Worm (Caenorhabditis elegans) whole organism, late embryonic: ENCODE measurements around the gene wht-2.

ENCODE experiments used
- C08G9.2 ChIP-seq: sonication (generic microtip); optimal IDR thresholded peaks from 2 replicates; lab custom pipeline; 2016; ENCODE audit warnings: mild to moderate bottlenecking, missing genetic modification characterization, moderate library complexity, missing compliant biosample characterization
- C38D4.7 ChIP-seq: fragments of 200-800 bp; sonication (Bioruptor generic); optimal IDR thresholded peaks from 2 replicates; lab custom pipeline; 2018; ENCODE audit warnings: mild to moderate bottlenecking, missing genetic modification characterization, moderate library complexity, missing compliant biosample characterization
- F13H6.1 ChIP-seq: sonication (generic microtip); optimal IDR thresholded peaks from 2 replicates; lab custom pipeline; 2016; ENCODE audit warnings: missing genetic modification characterization, missing compliant biosample characterization
- K02D7.2 ChIP-seq: sonication (generic microtip); optimal IDR thresholded peaks from 2 replicates; lab custom pipeline; 2017; ENCODE audit warnings: mild to moderate bottlenecking, missing genetic modification characterization, missing compliant biosample characterization
- Y22D7AL.16 ChIP-seq: sonication (generic microtip); optimal IDR thresholded peaks from 2 replicates; lab custom pipeline; 2016; ENCODE audit warnings: missing genetic modification characterization, missing compliant biosample characterization
- ama-1 ChIP-seq: fragments of 150-350 bp; optimal IDR thresholded peaks from 2 replicates; lab custom pipeline; 2014
- ceh-14 ChIP-seq: sonication (generic microtip); optimal IDR thresholded peaks from 2 replicates; lab custom pipeline; 2016; ENCODE audit warnings: missing genotype, missing genetic modification characterization, missing compliant biosample characterization
- ceh-18 ChIP-seq: sonication (generic microtip); optimal IDR thresholded peaks from 2 replicates; lab custom pipeline; 2016; ENCODE audit warnings: missing genetic modification characterization, missing compliant biosample characterization
- ceh-19 ChIP-seq: fragments of 200-800 bp; sonication (Bioruptor generic); optimal IDR thresholded peaks from 2 replicates; lab custom pipeline; 2018; ENCODE audit warnings: mild to moderate bottlenecking, missing genetic modification characterization, missing compliant biosample characterization
- ceh-22 ChIP-seq: sonication (generic microtip); optimal IDR thresholded peaks from 2 replicates; lab custom pipeline; 2017; ENCODE audit warnings: missing biosample characterization, missing genetic modification characterization
- ceh-24 ChIP-seq: sonication (generic microtip); optimal IDR thresholded peaks from 2 replicates; lab custom pipeline; 2016; ENCODE audit warnings: mild to moderate bottlenecking, missing genetic modification characterization, missing compliant biosample characterization
- ceh-30 ChIP-seq: fragments of 150-350 bp; optimal IDR thresholded peaks from 2 replicates; lab custom pipeline; 2014; ENCODE audit warnings: missing biosample characterization, missing genetic modification characterization
- ceh-31 ChIP-seq: sonication (generic microtip); optimal IDR thresholded peaks from 2 replicates; lab custom pipeline; 2016; ENCODE audit warnings: missing genetic modification characterization, missing compliant biosample characterization
- ceh-34 ChIP-seq: sonication (generic microtip); optimal IDR thresholded peaks from 2 replicates; lab custom pipeline; 2016; ENCODE audit warnings: mild to moderate bottlenecking, missing genetic modification characterization, missing compliant biosample characterization
- ceh-48 ChIP-seq: sonication (generic microtip); optimal IDR thresholded peaks from 2 replicates; lab custom pipeline; 2016; ENCODE audit warnings: missing genetic modification characterization, inconsistent platforms, missing compliant biosample characterization
- dmd-4 ChIP-seq: sonication (generic microtip); optimal IDR thresholded peaks from 2 replicates; lab custom pipeline; 2016; ENCODE audit warnings: borderline replicate concordance, missing genetic modification characterization, missing compliant biosample characterization
- dve-1 ChIP-seq: sonication (generic microtip); optimal IDR thresholded peaks from 2 replicates; lab custom pipeline; 2017; ENCODE audit warnings: antibody characterized with exemption, mild to moderate bottlenecking, missing genetic modification characterization, missing compliant biosample characterization
- elt-2 ChIP-seq: sonication (generic microtip); optimal IDR thresholded peaks from 2 replicates; lab custom pipeline; 2016; ENCODE audit warnings: missing genetic modification reagents, missing genetic modification characterization, missing compliant biosample characterization
- elt-4 ChIP-seq: sonication (generic microtip); optimal IDR thresholded peaks from 2 replicates; lab custom pipeline; 2016; ENCODE audit warnings: missing genetic modification characterization, missing compliant biosample characterization
- ets-4 ChIP-seq: sonication (generic microtip); optimal IDR thresholded peaks from 2 replicates; lab custom pipeline; 2016; ENCODE audit warnings: missing genetic modification characterization, missing compliant biosample characterization
- eyg-1 ChIP-seq: sonication (generic microtip); optimal IDR thresholded peaks from 2 replicates; lab custom pipeline; 2016; ENCODE audit warnings: missing genotype, missing genetic modification characterization, missing compliant biosample characterization
- fax-1 ChIP-seq: sonication (generic microtip); optimal IDR thresholded peaks from 2 replicates; lab custom pipeline; 2016; ENCODE audit warnings: missing genotype, missing genetic modification characterization, missing compliant biosample characterization
- fkh-10 ChIP-seq: fragments of 150-350 bp; optimal IDR thresholded peaks from 2 replicates; lab custom pipeline; 2014; ENCODE audit warnings: missing biosample characterization, missing genetic modification reagents, missing genetic modification characterization
- fkh-6 ChIP-seq: sonication (generic microtip); optimal IDR thresholded peaks from 2 replicates; lab custom pipeline; 2016; ENCODE audit warnings: missing genetic modification characterization, missing compliant biosample characterization
- gmeb-2 ChIP-seq: sonication (generic microtip); optimal IDR thresholded peaks from 2 replicates; lab custom pipeline; 2016; ENCODE audit warnings: missing genetic modification characterization, inconsistent platforms, missing compliant biosample characterization
- hlh-30 ChIP-seq: sonication (generic microtip); optimal IDR thresholded peaks from 2 replicates; lab custom pipeline; 2017; ENCODE audit warnings: antibody characterized with exemption, missing genetic modification characterization, missing compliant biosample characterization; ENCODE audit not compliant: insufficient read depth
- hlh-6 ChIP-seq: sonication (generic microtip); optimal IDR thresholded peaks from 2 replicates; lab custom pipeline; 2016; ENCODE audit warnings: missing genotype, missing genetic modification characterization, missing compliant biosample characterization
- lim-6 ChIP-seq: sonication (generic microtip); optimal IDR thresholded peaks from 2 replicates; lab custom pipeline; 2016; ENCODE audit warnings: missing genetic modification characterization, missing compliant biosample characterization
- nhr-11 ChIP-seq: fragments of 150-350 bp; optimal IDR thresholded peaks from 2 replicates; lab custom pipeline; 2014; ENCODE audit warnings: missing biosample characterization, missing genetic modification characterization
- nhr-232 ChIP-seq: sonication (generic microtip); optimal IDR thresholded peaks from 2 replicates; lab custom pipeline; 2016; ENCODE audit warnings: missing genetic modification characterization, missing compliant biosample characterization
- odd-2 ChIP-seq: sonication (generic microtip); optimal IDR thresholded peaks from 2 replicates; lab custom pipeline; 2017; ENCODE audit warnings: antibody characterized with exemption, mild to moderate bottlenecking, missing genetic modification characterization, missing compliant biosample characterization
- pag-3 ChIP-seq: sonication (generic microtip); optimal IDR thresholded peaks from 2 replicates; lab custom pipeline; 2016; ENCODE audit warnings: missing compliant biosample characterization, missing genetic modification characterization, borderline replicate concordance
- pat-9 ChIP-seq: fragments of 200-800 bp; sonication (Bioruptor generic); optimal IDR thresholded peaks from 2 replicates; lab custom pipeline; 2018; ENCODE audit warnings: mild to moderate bottlenecking, missing genetic modification characterization, moderate library complexity, missing compliant biosample characterization
- pax-1 ChIP-seq: fragments of 150-350 bp; optimal IDR thresholded peaks from 2 replicates; lab custom pipeline; 2014; ENCODE audit warnings: missing biosample characterization, missing genetic modification characterization
- pha-2 ChIP-seq: sonication (generic microtip); optimal IDR thresholded peaks from 2 replicates; lab custom pipeline; 2017; ENCODE audit warnings: mild to moderate bottlenecking, missing genetic modification characterization, missing compliant biosample characterization
- pha-4 ChIP-seq: fragments of 150-350 bp; optimal IDR thresholded peaks from 2 replicates; lab custom pipeline; 2018; ENCODE audit warnings: missing biosample characterization, missing genetic modification reagents, missing genetic modification characterization
- pqm-1 ChIP-seq: sonication (generic microtip); optimal IDR thresholded peaks from 2 replicates; lab custom pipeline; 2016; ENCODE audit warnings: missing genetic modification characterization, missing compliant biosample characterization
- ref-2 ChIP-seq: sonication (generic microtip); optimal IDR thresholded peaks from 2 replicates; lab custom pipeline; 2016; ENCODE audit warnings: missing genetic modification characterization, missing compliant biosample characterization
- sox-2 ChIP-seq: fragments of 200-800 bp; sonication (Bioruptor generic); IDR thresholded peaks from 2 replicates; pipeline ENCODE4 v1.3.6; 2022; ENCODE audit warnings: missing genetic modification reagents, missing genetic modification characterization, missing compliant biosample characterization
- syd-9 ChIP-seq: sonication (generic microtip); optimal IDR thresholded peaks from 2 replicates; lab custom pipeline; 2016; ENCODE audit warnings: mild to moderate bottlenecking, missing genetic modification characterization, moderate library complexity, missing compliant biosample characterization
- unc-42 ChIP-seq: sonication (generic microtip); optimal IDR thresholded peaks from 2 replicates; lab custom pipeline; 2016; ENCODE audit warnings: missing genotype, missing genetic modification characterization, missing compliant biosample characterization
- unc-55 ChIP-seq: sonication (generic microtip); optimal IDR thresholded peaks from 2 replicates; lab custom pipeline; 2017; ENCODE audit warnings: missing biosample characterization, missing genetic modification reagents, missing genetic modification characterization
- unc-86 ChIP-seq: sonication (generic microtip); optimal IDR thresholded peaks from 2 replicates; lab custom pipeline; 2016; ENCODE audit warnings: missing genetic modification characterization, missing compliant biosample characterization
- zip-5 ChIP-seq: sonication (generic microtip); optimal IDR thresholded peaks from 2 replicates; lab custom pipeline; 2016; ENCODE audit warnings: missing genetic modification characterization, missing compliant biosample characterization
- ztf-16 ChIP-seq: sonication (generic microtip); optimal IDR thresholded peaks from 2 replicates; lab custom pipeline; 2017; ENCODE audit warnings: missing genetic modification characterization, missing compliant biosample characterization

The wht-2 gene

ce11 chrIV:11494924-11495323 lies 24.7 kb downstream of the wht-2 start:
- TF ChIP-seq ceh-19 (GFP tag; lab: Kevin White, UChicago) (peak; percentile 14), dve-1 (tag; lab: Kevin White, UChicago) (no peak), unc-86 (tag; lab: Kevin White, UChicago) (no peak), ets-4 (tag; lab: Kevin White, UChicago) (no peak), pag-3 (no peak), sox-2 (no peak), C38D4.7 (no peak), fkh-6 (tag; lab: Kevin White, UChicago) (no peak), unc-42 (tag; lab: Kevin White, UChicago) (peak; percentile 64), fkh-10 (GFP tag; lab: Kevin White, UChicago) (no peak), Y22D7AL.16 (tag; lab: Kevin White, UChicago) (no peak), pat-9 (no peak), ceh-48 (tag; lab: Kevin White, UChicago) (peak; percentile 50), ref-2 (tag; lab: Kevin White, UChicago) (no peak), unc-55 (GFP tag; lab: Kevin White, UChicago) (no peak), fax-1 (tag; lab: Kevin White, UChicago) (no peak), K02D7.2 (no peak), ceh-31 (tag; lab: Kevin White, UChicago) (peak; percentile 10), elt-4 (tag; lab: Kevin White, UChicago) (no peak), pha-2 (no peak), dmd-4 (tag; lab: Kevin White, UChicago) (no peak), hlh-30 (tag; lab: Kevin White, UChicago) (no peak), pqm-1 (tag; lab: Kevin White, UChicago) (no peak), F13H6.1 (tag; lab: Kevin White, UChicago) (no peak)

- no peak for TF ChIP-seq pax-1 (tag; lab: Kevin White, UChicago)
- TF ChIP-seq nhr-11 (tag; lab: Kevin White, UChicago), result no peak
- no peak for TF ChIP-seq K02D7.2
- no peak for TF ChIP-seq fkh-6 (tag; lab: Kevin White, UChicago)
- no peak for TF ChIP-seq hlh-30 (tag; lab: Kevin White, UChicago)
- no peak for TF ChIP-seq fax-1 (tag; lab: Kevin White, UChicago)
- TF ChIP-seq ztf-16 (tag; lab: Kevin White, UChicago), result no peak
- TF ChIP-seq pqm-1 (tag; lab: Kevin White, UChicago), result no peak
Measured at ce11 chrIV:11498169-11498568, 27.9 kb downstream of the wht-2 start, which contains the start of gene sms-1. Gene sms-1, minus strand, starts transcription at chrIV:11498174.

ce11 chrIV:11500421-11500820 lies 30.2 kb downstream of the wht-2 start, which contains the start of gene H21P03.10:
Gene H21P03.10, plus strand, starts transcription at chrIV:11500721.
- TF ChIP-seq hlh-6 (tag; lab: Kevin White, UChicago) (no peak), fax-1 (tag; lab: Kevin White, UChicago) (no peak), nhr-11 (tag; lab: Kevin White, UChicago) (no peak), ets-4 (tag; lab: Kevin White, UChicago) (no peak), pag-3 (no peak), odd-2 (tag; lab: Kevin White, UChicago) (no peak), ama-1 (lab: Kevin White, UChicago) (no peak), ztf-16 (tag; lab: Kevin White, UChicago) (no peak), lim-6 (tag; lab: Kevin White, UChicago) (no peak), ceh-31 (tag; lab: Kevin White, UChicago) (no peak), C08G9.2 (no peak), fkh-6 (tag; lab: Kevin White, UChicago) (no peak), pat-9 (no peak), unc-86 (tag; lab: Kevin White, UChicago) (no peak), C38D4.7 (no peak)

ce11 chrIV:11503654-11504053 lies 33.4 kb downstream of the wht-2 start:
- no peak for TF ChIP-seq nhr-232 (tag; lab: Kevin White, UChicago)
- TF ChIP-seq, all 69 proteins: peak for 0

- TF ChIP-seq elt-2 (tag; lab: Kevin White, UChicago) (no peak), ceh-14 (no peak), pax-1 (tag; lab: Kevin White, UChicago) (no peak), ceh-22 (tag; lab: Kevin White, UChicago) (no peak), syd-9 (no peak), ceh-34 (no peak), dve-1 (tag; lab: Kevin White, UChicago) (no peak), sox-2 (no peak), eyg-1 (tag; lab: Kevin White, UChicago) (no peak), hlh-30 (tag; lab: Kevin White, UChicago) (no peak), ceh-30 (tag; lab: Kevin White, UChicago) (no peak), ceh-24 (tag; lab: Kevin White, UChicago) (no peak), zip-5 (no peak), ceh-18 (no peak), pha-4 (tag; lab: Kevin White, UChicago) (no peak), gmeb-2 (no peak)
Measured at ce11 chrIV:11504416-11504815, 34.2 kb downstream of the wht-2 start, which contains the start of gene twk-25. Gene twk-25, plus strand, starts transcription at chrIV:11504716.
